Worm (Caenorhabditis elegans): ENCODE results near the gene clpf-1.

The clpf-1 gene

ce11 chrIII:3444139-3444538, 46.6 kb downstream of the clpf-1 start, which contains the start of gene spe-41:
Gene spe-41, minus strand, starts transcription at chrIII:3444210.
- TF ChIP-seq tlf-1 (GFP tag; optimal IDR thresholded peaks at IDR 0.05): no peak
- no peak for TF ChIP-seq him-1 (tag; optimal IDR thresholded peaks at IDR 0.05)
- TF ChIP-seq sptf-2 (GFP tag; optimal IDR thresholded peaks at IDR 0.05): no peak
- TF ChIP-seq efl-1 (GFP tag; optimal IDR thresholded peaks at IDR 0.05): no peak
- TF ChIP-seq cebp-1 (GFP tag; IDR thresholded peaks at IDR 0.05): no peak
- no peak for TF ChIP-seq cebp-1 (tag; optimal IDR thresholded peaks at IDR 0.05)

Measured in whole organism, young adult.